Worm (Caenorhabditis elegans) whole organism, mixed stage, embryonic: ENCODE data around the gene clec-172.

ENCODE experiments used
- sptf-1 ChIP-seq: sonication (generic microtip); optimal IDR thresholded peaks from 2 replicates; lab custom pipeline; 2017; ENCODE audit warnings: mild to moderate bottlenecking, missing genetic modification characterization, moderate library complexity, missing compliant biosample characterization
- unc-62 ChIP-seq: fragments of 150-350 bp; optimal IDR thresholded peaks from 2 replicates; lab custom pipeline; 2014; ENCODE audit warnings: missing biosample characterization, missing genetic modification reagents, missing genetic modification characterization

DNA sequence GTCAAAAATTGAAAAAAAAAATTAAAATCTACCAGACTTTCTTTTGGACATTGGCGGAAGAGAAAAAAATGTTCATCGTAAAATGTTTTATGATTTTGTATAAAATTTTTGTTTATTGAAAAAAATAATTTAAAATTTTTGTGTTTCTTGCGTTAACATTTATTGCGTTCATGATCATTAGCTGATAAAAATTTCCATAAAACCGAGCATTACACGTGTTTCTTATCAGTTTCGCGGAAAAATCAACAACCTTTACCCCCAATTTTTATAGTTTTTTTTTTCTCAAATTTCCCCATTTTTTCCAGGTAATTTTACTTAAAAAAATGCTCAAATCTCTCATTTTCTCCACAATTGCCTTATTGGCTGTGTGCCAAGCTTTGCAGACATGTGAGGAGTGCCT lies 6.2 kb downstream of the clec-172 start, which contains the start of gene txt-4:
- no peak for TF ChIP-seq unc-62
- TF ChIP-seq sptf-1: no peak
